Worm (Caenorhabditis elegans): Measurements from ENCODE around the gene C01B9.1.
"Not testable (repeated sequence)": the region's sequence is repeated elsewhere in the genome, so short reads cannot be mapped to it uniquely, and the experiment has no call there.

The C01B9.1 gene

DNA sequence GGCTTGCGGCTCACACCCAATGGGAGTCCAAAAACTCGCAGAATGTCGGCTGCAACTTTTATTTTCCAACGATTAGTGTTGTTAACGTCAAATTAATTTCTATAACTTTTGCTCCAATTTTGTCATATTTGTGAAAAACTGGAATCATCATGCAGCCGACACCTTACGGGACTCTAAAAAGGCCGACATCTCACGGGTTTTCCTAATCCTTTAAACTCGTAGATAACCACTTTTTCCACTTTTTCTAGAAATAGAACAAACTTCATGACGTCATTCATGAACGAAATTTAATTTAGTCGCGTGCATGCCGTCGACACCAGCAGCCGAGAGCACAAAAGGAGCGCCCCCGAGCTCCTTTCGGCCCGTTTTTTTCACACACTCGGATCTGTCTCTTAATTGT lies 42.0 kb downstream of the C01B9.1 start:
- TF ChIP-seq ceh-43 (GFP tag; optimal IDR thresholded peaks at IDR 0.05) (no peak), ces-1 (GFP tag; optimal IDR thresholded peaks at IDR 0.05) (peak; percentile 69), bed-3 (GFP tag; optimal IDR thresholded peaks at IDR 0.05) (no peak), mls-2 (tag; optimal IDR thresholded peaks at IDR 0.05) (no peak), ztf-11 (tag; optimal IDR thresholded peaks at IDR 0.05) (no peak), mep-1 (tag; optimal IDR thresholded peaks at IDR 0.05) (no peak), pha-4 (tag; optimal IDR thresholded peaks at IDR 0.05) (no peak), tbx-8 (GFP tag; optimal IDR thresholded peaks at IDR 0.05) (no peak)

- no peak for TF ChIP-seq nhr-2 (tag; optimal IDR thresholded peaks at IDR 0.05)
- TF ChIP-seq nhr-237 (tag; optimal IDR thresholded peaks at IDR 0.05) = no peak
- no peak for TF ChIP-seq sptf-1 (tag; optimal IDR thresholded peaks at IDR 0.05)
- no peak for TF ChIP-seq unc-39 (tag; optimal IDR thresholded peaks at IDR 0.05)
- no peak for TF ChIP-seq hlh-1 (tag; optimal IDR thresholded peaks at IDR 0.05)
- no peak for TF ChIP-seq zip-8 (tag; optimal IDR thresholded peaks at IDR 0.05)
- TF ChIP-seq flh-1 (GFP tag; optimal IDR thresholded peaks at IDR 0.05) = no peak
- no peak for TF ChIP-seq mep-1 (tag; optimal IDR thresholded peaks at IDR 0.05)
These were observed 42.6 kb downstream of the C01B9.1 start for ce11 chrII:13813950-13814349.

ce11 chrII:13815513-13815912 lies 44.1 kb downstream of the C01B9.1 start:
- TF ChIP-seq lsy-2 (tag; optimal IDR thresholded peaks at IDR 0.05) (no peak), ceh-39 (tag; optimal IDR thresholded peaks at IDR 0.05) (no peak), ztf-11 (tag; optimal IDR thresholded peaks at IDR 0.05) (no peak), unc-62 (GFP tag; optimal IDR thresholded peaks at IDR 0.05) (no peak), ham-2 (GFP tag; optimal IDR thresholded peaks at IDR 0.05) (no peak), ces-1 (GFP tag; optimal IDR thresholded peaks at IDR 0.05) (no peak), zip-8 (tag; optimal IDR thresholded peaks at IDR 0.05) (no peak), lin-13 (tag; optimal IDR thresholded peaks at IDR 0.05) (no peak), elt-1 (tag; optimal IDR thresholded peaks at IDR 0.05; ENCODE audit: borderline replicate concordance, insufficient read depth) (no peak), pha-4 (tag; optimal IDR thresholded peaks at IDR 0.05) (no peak), sptf-1 (tag; optimal IDR thresholded peaks at IDR 0.05) (no peak), sem-2 (GFP tag; optimal IDR thresholded peaks at IDR 0.05) (no peak), mep-1 (tag; optimal IDR thresholded peaks at IDR 0.05) (no peak), mab-5 (tag; optimal IDR thresholded peaks at IDR 0.05) (no peak), nhr-28 (tag; optimal IDR thresholded peaks at IDR 0.05) (no peak)

DNA sequence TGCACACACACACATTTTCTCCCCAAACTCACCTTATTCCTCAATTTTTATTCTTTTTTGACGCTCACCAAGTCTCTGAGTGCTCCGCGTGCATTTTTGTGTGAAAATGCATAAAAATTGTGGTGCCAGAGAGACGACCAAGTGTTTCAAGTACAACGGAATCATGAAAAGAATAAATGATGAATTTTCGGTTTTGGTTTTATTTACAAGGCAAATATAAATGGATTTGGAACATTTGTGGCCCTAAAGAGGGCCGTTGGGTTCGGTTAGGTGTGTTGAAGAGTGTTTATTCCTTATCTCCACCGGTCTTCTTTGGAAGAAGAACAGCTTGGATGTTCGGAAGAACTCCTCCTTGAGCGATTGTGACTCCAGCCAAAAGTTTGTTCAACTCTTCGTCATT lies 46.1 kb downstream of the C01B9.1 start:
- peak; percentile 32 for TF ChIP-seq ceh-39 (tag; optimal IDR thresholded peaks at IDR 0.05)

- TF ChIP-seq drap-1 (GFP tag; optimal IDR thresholded peaks at IDR 0.05); lin-13 (tag; optimal IDR thresholded peaks at IDR 0.05); sem-2 (GFP tag; optimal IDR thresholded peaks at IDR 0.05): not testable (repeated sequence)
These were observed 46.7 kb downstream of the C01B9.1 start, which contains the start of gene his-16 for ce11 chrII:13818043-13818442. his-16 (minus strand) TSS chrII:13818143.

DNA sequence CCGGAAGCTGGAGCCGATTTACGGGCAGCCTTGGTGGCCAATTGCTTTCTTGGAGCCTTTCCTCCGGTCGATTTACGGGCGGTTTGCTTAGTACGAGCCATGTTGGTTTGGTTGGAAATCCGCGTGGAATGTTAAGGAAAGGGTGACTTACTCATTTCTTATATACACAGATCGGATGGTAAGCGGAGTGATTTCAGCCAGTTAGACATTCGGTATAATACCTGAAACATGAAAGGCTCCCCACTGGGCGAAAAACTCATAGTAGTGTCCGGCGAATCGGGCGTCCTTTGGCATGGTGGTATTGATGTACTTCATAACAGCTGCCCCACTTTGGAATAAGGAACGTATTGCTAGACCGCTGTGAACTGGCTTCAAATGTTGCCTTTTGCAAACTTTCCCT lies 57.2 kb downstream of the C01B9.1 start, which contains the start of gene his-42:
Gene his-42, minus strand, starts transcription at position 101 of the 400 bp plus-strand sequence.
- TF ChIP-seq unc-120 (tag; optimal IDR thresholded peaks at IDR 0.05; ENCODE audit: poor library complexity, severe bottlenecking) = no peak
- no peak for TF ChIP-seq ztf-11 (tag; optimal IDR thresholded peaks at IDR 0.05)
- no peak for TF ChIP-seq mls-2 (tag; optimal IDR thresholded peaks at IDR 0.05)
- no peak for TF ChIP-seq unc-62 (GFP tag; optimal IDR thresholded peaks at IDR 0.05)
- no peak for TF ChIP-seq mab-5 (tag; optimal IDR thresholded peaks at IDR 0.05)
- no peak for TF ChIP-seq bed-3 (GFP tag; optimal IDR thresholded peaks at IDR 0.05)
- TF ChIP-seq lsy-2 (tag; optimal IDR thresholded peaks at IDR 0.05) = no peak
- TF ChIP-seq ham-2 (GFP tag; optimal IDR thresholded peaks at IDR 0.05) = no peak
- no peak for TF ChIP-seq nhr-2 (tag; optimal IDR thresholded peaks at IDR 0.05)
- no peak for TF ChIP-seq sem-2 (GFP tag; optimal IDR thresholded peaks at IDR 0.05)
- no peak for TF ChIP-seq nhr-28 (tag; optimal IDR thresholded peaks at IDR 0.05)
- TF ChIP-seq flh-1 (GFP tag; optimal IDR thresholded peaks at IDR 0.05) = no peak
- TF ChIP-seq sptf-1 (tag; optimal IDR thresholded peaks at IDR 0.05) = no peak
- no peak for TF ChIP-seq cnd-1 (tag; optimal IDR thresholded peaks at IDR 0.05)
- TF ChIP-seq blmp-1 (tag; optimal IDR thresholded peaks at IDR 0.05) = no peak
